Worm (Caenorhabditis elegans) whole organism, mixed stage, embryonic: ENCODE results near the gene C09F5.3.

Experiments
- bed-3 ChIP-seq: fragments of 200-800 bp; sonication (Bioruptor generic); optimal IDR thresholded peaks from 3 replicates; lab custom pipeline; 2018; ENCODE audit warnings: mild to moderate bottlenecking, missing genetic modification characterization, moderate library complexity, missing compliant biosample characterization
- blmp-1 ChIP-seq: fragments of 150-350 bp; optimal IDR thresholded peaks from 2 replicates; lab custom pipeline; 2014; ENCODE audit warnings: missing biosample characterization, missing genetic modification characterization
- drap-1 ChIP-seq: fragments of 200-800 bp; sonication (Bioruptor generic); optimal IDR thresholded peaks from 3 replicates; lab custom pipeline; 2018; ENCODE audit warnings: mild to moderate bottlenecking, missing genetic modification characterization, missing compliant biosample characterization
- lin-13 ChIP-seq: fragments of 150-350 bp; optimal IDR thresholded peaks from 2 replicates; lab custom pipeline; 2014; ENCODE audit warnings: missing biosample characterization, missing genetic modification characterization
- lin-32 ChIP-seq: fragments of 200-800 bp; sonication (Bioruptor generic); optimal IDR thresholded peaks from 2 replicates; lab custom pipeline; 2018; ENCODE audit warnings: mild to moderate bottlenecking, missing genetic modification characterization, missing compliant biosample characterization
- mep-1 ChIP-seq: fragments of 150-350 bp; optimal IDR thresholded peaks from 2 replicates; lab custom pipeline; 2017; ENCODE audit warnings: missing biosample characterization, missing genetic modification reagents, missing genetic modification characterization, inconsistent platforms
- nhr-12 ChIP-seq: fragments of 150-350 bp; optimal IDR thresholded peaks from 2 replicates; lab custom pipeline; 2014; ENCODE audit warnings: missing biosample characterization, missing genetic modification characterization
- nhr-237 ChIP-seq: fragments of 150-350 bp; optimal IDR thresholded peaks from 2 replicates; lab custom pipeline; 2014; ENCODE audit warnings: missing biosample characterization, missing genetic modification characterization
- nhr-28 ChIP-seq: fragments of 150-350 bp; optimal IDR thresholded peaks from 2 replicates; lab custom pipeline; 2014; ENCODE audit warnings: missing biosample characterization, missing genetic modification characterization
- nhr-76 ChIP-seq: sonication (generic microtip); optimal IDR thresholded peaks from 2 replicates; lab custom pipeline; 2017; ENCODE audit warnings: missing biosample characterization, missing genetic modification characterization
- pha-4 ChIP-seq: fragments of 150-350 bp; optimal IDR thresholded peaks from 2 replicates; lab custom pipeline; 2018; ENCODE audit warnings: missing biosample characterization, missing genetic modification reagents, missing genetic modification characterization
- snpc-4 ChIP-seq: fragments of 150-350 bp; optimal IDR thresholded peaks from 2 replicates; lab custom pipeline; 2014; ENCODE audit warnings: missing biosample characterization, missing genetic modification characterization
- unc-62 ChIP-seq: fragments of 150-350 bp; optimal IDR thresholded peaks from 2 replicates; lab custom pipeline; 2014; ENCODE audit warnings: missing biosample characterization, missing genetic modification reagents, missing genetic modification characterization
- ztf-11 ChIP-seq: fragments of 150-350 bp; optimal IDR thresholded peaks from 2 replicates; lab custom pipeline; 2014; ENCODE audit warnings: missing biosample characterization, missing genetic modification characterization

ce11 chrIII:631421-631820 is 33.6 kb downstream of the C09F5.3 start, which contains the start of gene T19C3.6:
- no peak for TF ChIP-seq snpc-4 (tag; lab: Kevin White, UChicago)
- TF ChIP-seq pha-4, result no peak
- TF ChIP-seq lin-32 (GFP tag; lab: Kevin White, UChicago), result no peak
- no peak for TF ChIP-seq nhr-76 (tag; lab: Kevin White, UChicago)
- TF ChIP-seq drap-1 (GFP tag; lab: Kevin White, UChicago), result no peak
- TF ChIP-seq nhr-28 (tag; lab: Kevin White, UChicago), result no peak
- TF ChIP-seq lin-13 (tag; lab: Kevin White, UChicago), result no peak
- no peak for TF ChIP-seq bed-3
- TF ChIP-seq blmp-1 (tag; lab: Kevin White, UChicago), result no peak
- no peak for TF ChIP-seq ztf-11
- TF ChIP-seq nhr-12 (tag; lab: Kevin White, UChicago), result no peak
- no peak for TF ChIP-seq nhr-237 (tag; lab: Kevin White, UChicago)
- no peak for TF ChIP-seq unc-62 (GFP tag; lab: Kevin White, UChicago)
- no peak for TF ChIP-seq mep-1 (tag; lab: Kevin White, UChicago)
